Fruit fly (Drosophila melanogaster) whole organism, embryonic: Measurements from ENCODE around the gene CG9444.

Experiments
- Aef1 ChIP-seq: fragments of 200-800 bp; sonication (Bioruptor generic); IDR thresholded peaks from 3 replicates; pipeline ENCODE4 v1.3.6; 2022; ENCODE audit warnings: missing biosample characterization, missing genetic modification characterization
- B-H2 ChIP-seq: fragments of 200-800 bp; sonication (Bioruptor generic); optimal IDR thresholded peaks from 2 replicates; lab custom pipeline; 2018; ENCODE audit warnings: missing biosample characterization, mild to moderate bottlenecking, missing genetic modification characterization
- Bteb2 ChIP-seq: fragments of 200-800 bp; sonication (Bioruptor generic); optimal IDR thresholded peaks from 2 replicates; lab custom pipeline; 2016; ENCODE audit warnings: missing biosample characterization, missing genetic modification characterization
- C15 ChIP-seq: fragments of 200-800 bp; sonication (Bioruptor generic); IDR thresholded peaks from 3 replicates; pipeline ENCODE4 v1.3.6; 2022; ENCODE audit warnings: missing biosample characterization, missing genetic modification characterization
- CG10274 ChIP-seq: fragments of 200-800 bp; sonication (Bioruptor generic); optimal IDR thresholded peaks from 3 replicates; lab custom pipeline; 2017; ENCODE audit warnings: missing biosample characterization, mild to moderate bottlenecking, missing genetic modification characterization
- CG10959 ChIP-seq: fragments of 200-800 bp; sonication (Bioruptor generic); IDR thresholded peaks from 2 replicates; pipeline ENCODE4 v1.3.6; 2022; ENCODE audit warnings: missing biosample characterization, missing genetic modification characterization
- CG12299 ChIP-seq: fragments of 200-800 bp; sonication (Bioruptor generic); optimal IDR thresholded peaks from 2 replicates; lab custom pipeline; 2018; ENCODE audit warnings: missing biosample characterization, mild to moderate bottlenecking, missing genetic modification characterization
- CG12942 ChIP-seq: fragments of 200-800 bp; sonication (Bioruptor generic); optimal IDR thresholded peaks from 3 replicates; lab custom pipeline; 2016; ENCODE audit warnings: missing biosample characterization, missing genetic modification characterization
- CG17328 ChIP-seq: fragments of 200-800 bp; sonication (Bioruptor generic); IDR thresholded peaks from 2 replicates; pipeline ENCODE4 v1.3.6; 2022; ENCODE audit warnings: missing biosample characterization, missing genetic modification characterization
- CG18011 ChIP-seq: fragments of 200-800 bp; sonication (Bioruptor generic); optimal IDR thresholded peaks from 2 replicates; lab custom pipeline; 2017; ENCODE audit warnings: missing biosample characterization, missing genetic modification characterization, mild to moderate bottlenecking, moderate library complexity, missing genotype
- CG2129 ChIP-seq: fragments of 200-800 bp; sonication (Bioruptor generic); IDR thresholded peaks from 2 replicates; pipeline ENCODE4 v1.3.6; 2022; ENCODE audit warnings: missing biosample characterization, missing genetic modification characterization; ENCODE audit not compliant: partially characterized antibody
- CG2889 ChIP-seq: fragments of 200-800 bp; sonication (Bioruptor generic); IDR thresholded peaks from 3 replicates; pipeline ENCODE4 v1.3.6; 2022; ENCODE audit warnings: missing biosample characterization, missing genetic modification characterization
- CG30020 ChIP-seq: fragments of 200-800 bp; optimal IDR thresholded peaks from 2 replicates; lab custom pipeline; 2019; ENCODE audit warnings: missing biosample characterization, mild to moderate bottlenecking, missing genetic modification characterization, moderate library complexity
- CG30403 ChIP-seq: fragments of 200-800 bp; sonication (Bioruptor generic); optimal IDR thresholded peaks from 3 replicates; lab custom pipeline; 2016; ENCODE audit warnings: missing biosample characterization, missing genetic modification characterization
- CG31441 ChIP-seq: fragments of 200-800 bp; sonication (Bioruptor generic); IDR thresholded peaks from 2 replicates; pipeline ENCODE4 v1.3.6; 2022; ENCODE audit warnings: missing biosample characterization, missing genetic modification characterization
- CG34224 ChIP-seq: fragments of 200-800 bp; sonication (Bioruptor generic); IDR thresholded peaks from 3 replicates; pipeline ENCODE4 v1.3.6; 2022; ENCODE audit warnings: missing biosample characterization, missing genetic modification characterization; ENCODE audit not compliant: partially characterized antibody
- CG34422 ChIP-seq: fragments of 200-800 bp; sonication (Bioruptor generic); IDR thresholded peaks from 3 replicates; pipeline ENCODE4 v1.3.6; 2022; ENCODE audit warnings: missing biosample characterization, missing genetic modification characterization
- CG3995 ChIP-seq: fragments of 200-800 bp; sonication (Bioruptor generic); optimal IDR thresholded peaks from 3 replicates; lab custom pipeline; 2016; ENCODE audit warnings: missing biosample characterization, missing genetic modification characterization
- CG4328 ChIP-seq: fragments of 200-800 bp; sonication (Bioruptor generic); optimal IDR thresholded peaks from 3 replicates; lab custom pipeline; 2017; ENCODE audit warnings: missing biosample characterization, missing genetic modification reagents, missing genetic modification characterization
- CG6654 ChIP-seq: fragments of 200-800 bp; sonication (Bioruptor generic); optimal IDR thresholded peaks from 2 replicates; lab custom pipeline; 2017; ENCODE audit warnings: missing biosample characterization, mild to moderate bottlenecking, missing genetic modification characterization
- CG7786 ChIP-seq: fragments of 200-800 bp; sonication (Bioruptor generic); optimal IDR thresholded peaks from 2 replicates; lab custom pipeline; 2016; ENCODE audit warnings: missing biosample characterization, missing genetic modification characterization
- CG8388 ChIP-seq: fragments of 200-800 bp; sonication (Bioruptor generic); optimal IDR thresholded peaks from 2 replicates; lab custom pipeline; 2019; ENCODE audit warnings: missing biosample characterization, mild to moderate bottlenecking, missing genetic modification characterization, moderate library complexity
- CG9727 ChIP-seq: fragments of 200-800 bp; sonication (Bioruptor generic); optimal IDR thresholded peaks from 3 replicates; lab custom pipeline; 2017; ENCODE audit warnings: missing biosample characterization, mild to moderate bottlenecking, missing genetic modification characterization
- CG9876 ChIP-seq: fragments of 200-800 bp; sonication (Bioruptor generic); optimal IDR thresholded peaks from 2 replicates; lab custom pipeline; 2016; ENCODE audit warnings: missing biosample characterization, missing genetic modification characterization
- Deaf1 ChIP-seq: fragments of 200-800 bp; optimal IDR thresholded peaks from 3 replicates; lab custom pipeline; 2019; ENCODE audit warnings: missing biosample characterization, mild to moderate bottlenecking, missing genetic modification characterization, moderate library complexity
- Dek ChIP-seq: fragments of 200-800 bp; sonication (Bioruptor generic); optimal IDR thresholded peaks from 3 replicates; lab custom pipeline; 2019; ENCODE audit warnings: missing biosample characterization, mild to moderate bottlenecking, missing genetic modification characterization, moderate library complexity
- Dip2 ChIP-seq: fragments of 200-800 bp; sonication (Bioruptor generic); IDR thresholded peaks from 2 replicates; pipeline ENCODE4 v1.3.6; 2022; ENCODE audit warnings: missing biosample characterization, missing genetic modification characterization
- Fer3 ChIP-seq: fragments of 200-800 bp; sonication (Bioruptor generic); optimal IDR thresholded peaks from 2 replicates; lab custom pipeline; 2018; ENCODE audit warnings: missing biosample characterization, mild to moderate bottlenecking, missing genetic modification characterization, moderate library complexity
- Hmx ChIP-seq: fragments of 200-800 bp; sonication (Bioruptor generic); optimal IDR thresholded peaks from 2 replicates; lab custom pipeline; 2016; ENCODE audit warnings: missing biosample characterization, missing genetic modification characterization
- Hr3 ChIP-seq: fragments of 200-800 bp; sonication (Bioruptor generic); optimal IDR thresholded peaks from 3 replicates; lab custom pipeline; 2016; ENCODE audit warnings: missing biosample characterization, missing genetic modification characterization
- Lim3 ChIP-seq: fragments of 200-800 bp; sonication (Bioruptor generic); IDR thresholded peaks from 2 replicates; pipeline ENCODE4 v1.3.6; 2022; ENCODE audit warnings: missing biosample characterization, missing genetic modification characterization
- NFAT ChIP-seq: fragments of 200-800 bp; sonication (Bioruptor generic); IDR thresholded peaks from 2 replicates; pipeline ENCODE4 v1.3.6; 2022; ENCODE audit warnings: missing biosample characterization, missing genetic modification characterization
- NK7.1 ChIP-seq: fragments of 200-800 bp; sonication (Bioruptor generic); optimal IDR thresholded peaks from 3 replicates; lab custom pipeline; 2016; ENCODE audit warnings: missing biosample characterization, missing genetic modification characterization
- PHDP ChIP-seq: fragments of 200-800 bp; sonication (Bioruptor generic); optimal IDR thresholded peaks from 3 replicates; lab custom pipeline; 2018; ENCODE audit warnings: missing biosample characterization, mild to moderate bottlenecking, missing genetic modification characterization, moderate library complexity
- Poxn ChIP-seq: fragments of 200-800 bp; sonication (Bioruptor generic); IDR thresholded peaks from 2 replicates; pipeline ENCODE4 v1.3.6; 2022; ENCODE audit warnings: missing biosample characterization, missing genetic modification characterization
- Ravus ChIP-seq: fragments of 200-800 bp; sonication (Bioruptor generic); IDR thresholded peaks from 2 replicates; pipeline ENCODE4 v1.3.6; 2022; ENCODE audit warnings: missing biosample characterization, missing genetic modification characterization
- Rfx ChIP-seq: fragments of 200-800 bp; sonication (Bioruptor generic); IDR thresholded peaks from 2 replicates; pipeline ENCODE4 v1.3.6; 2022; ENCODE audit warnings: missing biosample characterization, missing genetic modification characterization
- Sry-δ ChIP-seq: fragments of 200-800 bp; sonication (Bioruptor generic); optimal IDR thresholded peaks from 2 replicates; lab custom pipeline; 2016; ENCODE audit warnings: missing biosample characterization, missing genetic modification characterization
- ara ChIP-seq: fragments of 200-800 bp; sonication (Bioruptor generic); IDR thresholded peaks from 2 replicates; pipeline ENCODE4 v1.3.6; 2022; ENCODE audit warnings: missing biosample characterization, missing genetic modification characterization
- ash1 ChIP-seq: fragments of 200-800 bp; sonication (Bioruptor generic); optimal IDR thresholded peaks from 2 replicates; lab custom pipeline; 2018; ENCODE audit warnings: missing biosample characterization, mild to moderate bottlenecking, missing genetic modification characterization
- az2 ChIP-seq: fragments of 200-800 bp; sonication (Bioruptor generic); optimal IDR thresholded peaks from 3 replicates; lab custom pipeline; 2016; ENCODE audit warnings: missing biosample characterization, missing genetic modification characterization
- bbx ChIP-seq: fragments of 200-800 bp; sonication (Bioruptor generic); IDR thresholded peaks from 2 replicates; pipeline ENCODE4 v1.3.6; 2022; ENCODE audit warnings: missing biosample characterization, missing genetic modification characterization; ENCODE audit not compliant: partially characterized antibody
- crol ChIP-seq: fragments of 200-800 bp; sonication (Bioruptor generic); IDR thresholded peaks from 2 replicates; pipeline ENCODE4 v1.3.6; 2022; ENCODE audit warnings: missing biosample characterization, missing genetic modification characterization
- da ChIP-seq: fragments of 200-800 bp; sonication (Bioruptor generic); optimal IDR thresholded peaks from 2 replicates; lab custom pipeline; 2016; ENCODE audit warnings: missing biosample characterization, missing genetic modification characterization
- dm ChIP-seq: fragments of 200-800 bp; sonication (Bioruptor generic); optimal IDR thresholded peaks from 3 replicates; lab custom pipeline; 2016; ENCODE audit warnings: missing biosample characterization, missing genetic modification characterization
- fd3F ChIP-seq: fragments of 200-800 bp; sonication (Bioruptor generic); optimal IDR thresholded peaks from 2 replicates; lab custom pipeline; 2018; ENCODE audit warnings: missing biosample characterization, mild to moderate bottlenecking, missing genetic modification characterization, moderate library complexity
- hb ChIP-seq: fragments of 200-800 bp; sonication (Bioruptor generic); IDR thresholded peaks from 3 replicates; pipeline ENCODE4 v1.3.6; 2022; ENCODE audit warnings: missing biosample characterization, missing genetic modification characterization; ENCODE audit not compliant: partially characterized antibody
- kni ChIP-seq: fragments of 200-800 bp; sonication (Bioruptor generic); optimal IDR thresholded peaks from 3 replicates; lab custom pipeline; 2017; ENCODE audit warnings: mild to moderate bottlenecking, missing biosample characterization, missing genetic modification reagents, missing genetic modification characterization
- knrl ChIP-seq: fragments of 200-800 bp; sonication (Bioruptor generic); IDR thresholded peaks from 3 replicates; pipeline ENCODE4 v1.3.6; 2022; ENCODE audit warnings: missing biosample characterization, missing genetic modification characterization; ENCODE audit not compliant: partially characterized antibody
- sd ChIP-seq: fragments of 200-800 bp; sonication (Bioruptor generic); optimal IDR thresholded peaks from 3 replicates; lab custom pipeline; 2018; ENCODE audit warnings: missing biosample characterization, mild to moderate bottlenecking, missing genetic modification characterization, moderate library complexity
- sens-2 ChIP-seq: fragments of 200-800 bp; sonication (Bioruptor generic); IDR thresholded peaks from 2 replicates; pipeline ENCODE4 v1.3.6; 2022; ENCODE audit warnings: missing biosample characterization, missing genetic modification characterization
- sim ChIP-seq: fragments of 200-800 bp; sonication (Bioruptor generic); IDR thresholded peaks from 2 replicates; pipeline ENCODE4 v1.3.6; 2022; ENCODE audit warnings: missing biosample characterization, missing genetic modification characterization

The CG9444 gene

DNA sequence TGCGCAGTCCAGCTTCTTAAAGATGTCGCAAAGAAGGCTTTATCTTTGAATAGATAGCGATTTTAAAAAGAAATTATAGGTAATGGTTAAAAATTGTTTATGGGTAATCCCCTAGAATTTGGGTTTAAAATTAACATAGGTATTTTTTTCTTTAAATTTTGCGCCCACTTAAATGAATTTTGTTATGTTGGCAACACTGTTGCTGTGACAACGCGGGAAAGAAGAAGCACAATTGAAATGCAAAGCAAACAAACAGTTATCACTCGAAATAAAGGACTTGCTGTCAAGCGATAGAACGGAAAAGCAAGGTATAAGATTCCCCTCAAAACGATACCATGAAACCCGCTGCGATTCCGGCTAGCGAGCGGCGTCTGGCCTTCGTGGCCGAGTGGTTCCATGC, 4.3 kb downstream of the CG9444 start, which contains the start of gene nmdyn-D7 (continued):
- TF ChIP-seq Bteb2: no peak
- TF ChIP-seq B-H2 (GFP tag; lab: Kevin White, UChicago): no peak
- TF ChIP-seq CG3995 (GFP tag; lab: Kevin White, UChicago): peak; percentile 57
- TF ChIP-seq CG7786 (GFP tag; lab: Kevin White, UChicago): no peak
- 0 out of 2 replicates have a peak, but pooled peaks have one; percentile 28 for TF ChIP-seq sim (GFP tag; lab: Robert Waterston, UW)
- TF ChIP-seq dm (GFP tag; lab: Kevin White, UChicago): no peak
- no peak for TF ChIP-seq ash1 (GFP tag; lab: Kevin White, UChicago)
- no peak for TF ChIP-seq az2 (GFP tag; lab: Kevin White, UChicago)
- TF ChIP-seq CG2129 (GFP tag; lab: Robert Waterston, UW): no peak
- no peak for TF ChIP-seq Hmx (GFP tag; lab: Kevin White, UChicago)
- no peak for TF ChIP-seq Sry-δ
- TF ChIP-seq Deaf1 (tag; lab: Kevin White, UChicago): no peak
- TF ChIP-seq Lim3 (GFP tag; lab: Robert Waterston, UW): no peak
- no peak for TF ChIP-seq sens-2
- no peak for TF ChIP-seq CG34224
- peak; percentile 54 for TF ChIP-seq bbx (GFP tag; lab: Robert Waterston, UW)
- TF ChIP-seq Dip2: no peak
- peak; percentile 70 for TF ChIP-seq Rfx (GFP tag; lab: Robert Waterston, UW)
- TF ChIP-seq PHDP: no peak
- TF ChIP-seq Dek: no peak
- no peak for TF ChIP-seq NK7.1 (GFP tag; lab: Kevin White, UChicago)
- TF ChIP-seq CG8388 (GFP tag; lab: Kevin White, UChicago): no peak
- no peak for TF ChIP-seq CG34422 (GFP tag; lab: Robert Waterston, UW)
- no peak for TF ChIP-seq Fer3 (tag; lab: Kevin White, UChicago)
- no peak for TF ChIP-seq CG30403 (GFP tag; lab: Kevin White, UChicago)
- no peak for TF ChIP-seq ara
- no peak for TF ChIP-seq CG9876
- no peak for TF ChIP-seq CG12299 (tag; lab: Kevin White, UChicago)
- TF ChIP-seq C15 (GFP tag; lab: Robert Waterston, UW): no peak
- TF ChIP-seq CG6654 (GFP tag; lab: Kevin White, UChicago): no peak
- TF ChIP-seq CG2889 (GFP tag; lab: Robert Waterston, UW): no peak
- TF ChIP-seq CG31441: no peak
- no peak for TF ChIP-seq CG10959 (GFP tag; lab: Robert Waterston, UW)
- TF ChIP-seq hb: 0 out of 3 replicates have a peak, but pooled peaks have one; percentile 45
- no peak for TF ChIP-seq kni (GFP tag; lab: Kevin White, UChicago)
- TF ChIP-seq CG10274: no peak
- TF ChIP-seq Ravus (GFP tag; lab: Robert Waterston, UW): no peak
- no peak for TF ChIP-seq crol (GFP tag; lab: Robert Waterston, UW)
- TF ChIP-seq CG30020: no peak
- 0 out of 3 replicates have a peak, but pooled peaks have one; percentile 8 for TF ChIP-seq knrl (GFP tag; lab: Robert Waterston, UW)
- no peak for TF ChIP-seq CG17328
- no peak for TF ChIP-seq Aef1 (GFP tag; lab: Robert Waterston, UW)
- no peak for TF ChIP-seq CG4328 (GFP tag; lab: Kevin White, UChicago)
- TF ChIP-seq sd (tag; lab: Kevin White, UChicago): no peak
- no peak for TF ChIP-seq da (GFP tag; lab: Kevin White, UChicago)
- TF ChIP-seq CG12942 (GFP tag; lab: Kevin White, UChicago): no peak
- no peak for TF ChIP-seq Poxn (GFP tag; lab: Robert Waterston, UW)
- no peak for TF ChIP-seq CG9727
- TF ChIP-seq CG18011 (GFP tag; lab: Kevin White, UChicago): no peak
- no peak for TF ChIP-seq Hr3
- no peak for TF ChIP-seq NFAT (GFP tag; lab: Robert Waterston, UW)
- TF ChIP-seq fd3F (GFP tag; lab: Kevin White, UChicago): peak; percentile 13
